Fruit fly (Drosophila melanogaster) whole organism, prepupa: ENCODE data around the gene Mst84Dd.

Experiments used
- CG10631 ChIP-seq: fragments of 200-800 bp; sonication (Bioruptor generic); optimal IDR thresholded peaks from 2 replicates; lab custom pipeline; 2016; ENCODE audit warnings: missing biosample characterization, missing genetic modification characterization
- CG10669 ChIP-seq: fragments of 200-800 bp; sonication (Bioruptor generic); optimal IDR thresholded peaks from 3 replicates; lab custom pipeline; 2018; ENCODE audit warnings: missing biosample characterization, mild to moderate bottlenecking, missing genetic modification characterization, moderate library complexity
- CG11294 ChIP-seq: fragments of 200-800 bp; sonication (Bioruptor generic); IDR thresholded peaks from 2 replicates; pipeline ENCODE4 v1.3.6; 2022; ENCODE audit warnings: missing biosample characterization, missing genetic modification characterization
- CG11902 ChIP-seq: fragments of 200-800 bp; sonication (Bioruptor generic); optimal IDR thresholded peaks from 3 replicates; lab custom pipeline; 2016; ENCODE audit warnings: missing biosample characterization, missing genetic modification characterization
- CG15336 ChIP-seq: fragments of 200-800 bp; sonication (Bioruptor generic); IDR thresholded peaks from 2 replicates; pipeline ENCODE4 v1.3.6; 2022; ENCODE audit warnings: missing biosample characterization, missing genetic modification characterization
- CG1621 ChIP-seq: fragments of 200-800 bp; sonication (Bioruptor generic); optimal IDR thresholded peaks from 3 replicates; lab custom pipeline; 2018; ENCODE audit warnings: missing biosample characterization, mild to moderate bottlenecking, missing genetic modification characterization
- CG16779 ChIP-seq: fragments of 200-800 bp; sonication (Bioruptor generic); optimal IDR thresholded peaks from 3 replicates; lab custom pipeline; 2017; ENCODE audit warnings: missing biosample characterization, mild to moderate bottlenecking, missing genetic modification characterization
- CG3032 ChIP-seq: fragments of 200-800 bp; optimal IDR thresholded peaks from 2 replicates; lab custom pipeline; 2019; ENCODE audit warnings: missing biosample characterization, mild to moderate bottlenecking, missing genetic modification characterization, moderate library complexity
- CG32006 ChIP-seq: fragments of 200-800 bp; sonication (Bioruptor generic); optimal IDR thresholded peaks from 3 replicates; lab custom pipeline; 2017; ENCODE audit warnings: missing biosample characterization, mild to moderate bottlenecking, missing genetic modification characterization
- CG34406 ChIP-seq: fragments of 200-800 bp; sonication (Bioruptor generic); optimal IDR thresholded peaks from 3 replicates; lab custom pipeline; 2016; ENCODE audit warnings: missing biosample characterization, missing genetic modification characterization
- CG4318 ChIP-seq: fragments of 200-800 bp; sonication (Bioruptor generic); optimal IDR thresholded peaks from 3 replicates; lab custom pipeline; 2017; ENCODE audit warnings: missing biosample characterization, mild to moderate bottlenecking, missing genetic modification characterization
- CG6792 ChIP-seq: fragments of 200-800 bp; sonication (Bioruptor generic); optimal IDR thresholded peaks from 3 replicates; lab custom pipeline; 2016; ENCODE audit warnings: missing biosample characterization, missing genetic modification characterization
- CG6808 ChIP-seq: fragments of 200-800 bp; sonication (Bioruptor generic); optimal IDR thresholded peaks from 3 replicates; lab custom pipeline; 2017; ENCODE audit warnings: missing biosample characterization, missing genetic modification characterization, mild to moderate bottlenecking, moderate library complexity, missing genetic modification reagents
- Eip78C ChIP-seq: fragments of 200-800 bp; sonication (Bioruptor generic); peaks from one replicate; lab custom pipeline; 2016; ENCODE audit warnings: missing biosample characterization, missing genetic modification characterization
- Eip93F ChIP-seq: fragments of 200-800 bp; sonication (Bioruptor generic); optimal IDR thresholded peaks from 2 replicates; lab custom pipeline; 2016; ENCODE audit warnings: missing biosample characterization, mild to moderate bottlenecking, missing genetic modification characterization
- Ets21C ChIP-seq: fragments of 200-800 bp; sonication (Bioruptor generic); optimal IDR thresholded peaks from 3 replicates; lab custom pipeline; 2016; ENCODE audit warnings: missing biosample characterization, missing genetic modification characterization
- Ets96B ChIP-seq: fragments of 200-800 bp; optimal IDR thresholded peaks from 2 replicates; lab custom pipeline; 2019; ENCODE audit warnings: missing biosample characterization, mild to moderate bottlenecking, missing genetic modification characterization, moderate library complexity
- Hr38 ChIP-seq: sonication (Bioruptor generic); optimal IDR thresholded peaks from 2 replicates; lab custom pipeline; 2016; ENCODE audit warnings: missing biosample characterization, missing genetic modification characterization
- Hr39 ChIP-seq: fragments of 200-800 bp; sonication (Bioruptor generic); optimal IDR thresholded peaks from 2 replicates; lab custom pipeline; 2016; ENCODE audit warnings: missing biosample characterization, missing genetic modification characterization
- Lpt ChIP-seq: fragments of 200-800 bp; sonication (Bioruptor generic); optimal IDR thresholded peaks from 3 replicates; lab custom pipeline; 2016; ENCODE audit warnings: missing biosample characterization, missing genetic modification characterization
- Met ChIP-seq: fragments of 200-800 bp; sonication (Bioruptor generic); optimal IDR thresholded peaks from 3 replicates; lab custom pipeline; 2016; ENCODE audit warnings: missing biosample characterization, missing genetic modification characterization
- OdsH ChIP-seq: fragments of 200-800 bp; sonication (Bioruptor generic); optimal IDR thresholded peaks from 3 replicates; lab custom pipeline; 2016; ENCODE audit warnings: missing biosample characterization, missing genetic modification characterization
- Smox ChIP-seq: fragments of 200-800 bp; sonication (Bioruptor generic); optimal IDR thresholded peaks from 3 replicates; lab custom pipeline; 2016; ENCODE audit warnings: missing biosample characterization, missing genetic modification characterization
- Sox102F ChIP-seq: fragments of 200-800 bp; sonication (Bioruptor generic); optimal IDR thresholded peaks from 2 replicates; lab custom pipeline; 2016; ENCODE audit warnings: missing biosample characterization, mild to moderate bottlenecking, missing genetic modification characterization
- Sox14 ChIP-seq: fragments of 200-800 bp; sonication (Bioruptor generic); optimal IDR thresholded peaks from 3 replicates; lab custom pipeline; 2016; ENCODE audit warnings: missing biosample characterization, missing genetic modification characterization
- achi ChIP-seq: fragments of 200-800 bp; sonication (Bioruptor generic); optimal IDR thresholded peaks from 3 replicates; lab custom pipeline; 2016; ENCODE audit warnings: missing biosample characterization, missing genetic modification characterization
- acj6 ChIP-seq: fragments of 200-800 bp; sonication (Bioruptor generic); optimal IDR thresholded peaks from 3 replicates; lab custom pipeline; 2016; ENCODE audit warnings: missing biosample characterization, missing genetic modification characterization
- dac ChIP-seq: fragments of 200-800 bp; sonication (Bioruptor generic); optimal IDR thresholded peaks from 2 replicates; lab custom pipeline; 2017; ENCODE audit warnings: missing biosample characterization, mild to moderate bottlenecking, missing genetic modification characterization
- dsx ChIP-seq: fragments of 200-800 bp; optimal IDR thresholded peaks from 3 replicates; lab custom pipeline; 2019; ENCODE audit warnings: missing biosample characterization, mild to moderate bottlenecking, missing genetic modification characterization, moderate library complexity; ENCODE audit not compliant: poor library complexity, severe bottlenecking
- eg ChIP-seq: fragments of 200-800 bp; sonication (Bioruptor generic); IDR thresholded peaks from 3 replicates; pipeline ENCODE4 v1.3.6; 2022; ENCODE audit warnings: missing biosample characterization, missing genetic modification characterization
- esn ChIP-seq: fragments of 200-800 bp; sonication (Bioruptor generic); optimal IDR thresholded peaks from 2 replicates; lab custom pipeline; 2016; ENCODE audit warnings: missing biosample characterization, mild to moderate bottlenecking, missing genetic modification characterization, moderate library complexity
- fd59A ChIP-seq: fragments of 200-800 bp; sonication (Bioruptor generic); optimal IDR thresholded peaks from 2 replicates; lab custom pipeline; 2017; ENCODE audit warnings: missing biosample characterization, mild to moderate bottlenecking, missing genetic modification characterization, missing genetic modification reagents
- fkh ChIP-seq: fragments of 200-800 bp; sonication (Bioruptor generic); optimal IDR thresholded peaks from 3 replicates; lab custom pipeline; 2017; ENCODE audit warnings: missing biosample characterization, mild to moderate bottlenecking, missing genetic modification characterization, moderate library complexity
- net ChIP-seq: fragments of 200-800 bp; sonication (Bioruptor generic); optimal IDR thresholded peaks from 3 replicates; lab custom pipeline; 2016; ENCODE audit warnings: missing biosample characterization, missing genetic modification characterization
- svp ChIP-seq: fragments of 200-800 bp; sonication (Bioruptor generic); peaks from one replicate; lab custom pipeline; 2016; ENCODE audit warnings: missing biosample characterization, missing genetic modification characterization

The Mst84Dd gene

DNA sequence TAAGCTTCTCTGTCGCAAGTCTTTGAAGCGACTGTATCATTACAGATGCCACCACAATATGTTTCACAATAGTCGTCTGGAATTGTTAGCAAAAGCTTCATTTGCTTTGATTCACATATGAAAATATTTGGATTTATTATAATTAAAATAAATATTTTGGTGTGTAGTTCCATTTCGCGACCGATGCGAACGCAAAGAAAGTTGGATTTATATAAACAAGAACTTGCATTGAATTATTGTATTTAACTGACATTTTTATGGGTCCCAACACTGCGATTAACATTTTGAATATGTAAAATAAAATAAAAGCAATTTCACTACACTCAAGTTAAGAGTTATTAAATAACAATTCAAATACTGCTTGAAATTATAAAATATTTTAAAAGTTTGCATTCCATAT lies 5.6 kb upstream of the Mst84Dd start, which contains the start of gene MstProx:
MstProx (minus strand) TSS at position 101 of the 400 bp plus-strand sequence.
- TF ChIP-seq CG6792 (GFP tag; lab: Kevin White, UChicago): no peak
- TF ChIP-seq eg (GFP tag; lab: Robert Waterston, UW): no peak
- TF ChIP-seq CG4318 (GFP tag; lab: Kevin White, UChicago): no peak
- no peak for TF ChIP-seq CG16779
- TF ChIP-seq CG34406 (GFP tag; lab: Kevin White, UChicago): no peak
- no peak for TF ChIP-seq svp (GFP tag; lab: Kevin White, UChicago)
- TF ChIP-seq Ets21C (GFP tag; lab: Kevin White, UChicago): no peak
- no peak for TF ChIP-seq fkh (GFP tag; lab: Kevin White, UChicago)
- TF ChIP-seq Sox102F (GFP tag; lab: Kevin White, UChicago): no peak

DNA sequence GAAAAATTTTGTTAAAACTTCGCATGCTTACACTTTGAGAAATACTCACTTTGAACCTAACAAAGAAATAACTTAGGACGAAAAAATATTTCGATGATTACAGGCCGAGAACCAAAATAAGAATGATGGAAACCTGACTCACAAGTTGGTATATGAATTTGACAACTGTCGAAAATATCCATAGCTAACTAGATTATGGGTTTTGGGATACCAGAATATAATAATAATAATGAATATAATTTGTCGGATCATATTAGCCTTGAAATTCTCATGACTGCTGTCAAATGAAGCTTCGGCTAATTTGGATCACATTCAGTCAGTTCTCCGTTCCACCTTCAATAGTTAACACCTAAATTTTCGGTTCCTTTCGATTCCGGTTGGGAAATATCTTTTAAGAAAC lies 2.0 kb upstream of the Mst84Dd start, which contains the start of the genes Mst84Db and Mst84Da:
Mst84Db (minus strand) TSS at position 101 of the 400 bp plus-strand sequence.
Mst84Da (plus strand) TSS at position 324 of the 400 bp plus-strand sequence.
- TF ChIP-seq Sox14 (GFP tag; lab: Kevin White, UChicago) (no peak), dsx (GFP tag; lab: Kevin White, UChicago) (no peak), CG1621 (tag; lab: Kevin White, UChicago) (no peak)

dm6 chr3R:7364573-7364972 lies 1.0 kb upstream of the Mst84Dd start, which contains the start of gene Mst84Dc:
TSS of gene Mst84Dc (minus strand) at chr3R:7364673.
- TF ChIP-seq OdsH (GFP tag; lab: Kevin White, UChicago): no peak
- no peak for TF ChIP-seq acj6 (GFP tag; lab: Kevin White, UChicago)
- no peak for TF ChIP-seq Lpt
- no peak for TF ChIP-seq Sox102F (GFP tag; lab: Kevin White, UChicago)
- no peak for TF ChIP-seq dac (GFP tag; lab: Kevin White, UChicago)
- no peak for TF ChIP-seq Smox (GFP tag; lab: Kevin White, UChicago)
- TF ChIP-seq Eip78C: no peak
- TF ChIP-seq Met (GFP tag; lab: Kevin White, UChicago): no peak
- TF ChIP-seq CG10631: no peak
- no peak for TF ChIP-seq CG6808
- TF ChIP-seq esn (GFP tag; lab: Kevin White, UChicago): no peak

DNA sequence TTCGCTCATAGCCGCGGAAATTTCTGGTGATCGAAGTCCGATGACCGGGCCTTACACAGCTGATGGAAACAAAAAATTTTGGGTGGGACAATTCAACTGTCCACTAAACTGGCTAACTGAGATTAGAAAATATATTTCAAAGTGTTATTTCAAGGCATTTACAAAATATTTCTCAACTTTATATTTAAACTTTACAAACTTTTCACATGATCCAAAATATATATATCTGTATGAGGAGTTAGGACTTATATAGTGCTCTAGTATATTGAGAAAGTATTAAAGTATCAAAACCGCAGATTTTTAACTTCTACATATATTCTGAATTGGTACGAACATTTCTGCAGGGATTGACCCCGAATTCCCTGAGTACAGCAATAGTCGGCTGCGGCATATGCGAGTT lies 1.6 kb downstream of the Mst84Dd start, which contains the start of gene CG17944:
CG17944 (minus strand) TSS at position 101 of the 400 bp plus-strand sequence.
- TF ChIP-seq Lpt: no peak
- no peak for TF ChIP-seq Hr39 (GFP tag; lab: Kevin White, UChicago)
- no peak for TF ChIP-seq CG11294 (GFP tag; lab: Robert Waterston, UW)
- TF ChIP-seq CG32006 (GFP tag; lab: Kevin White, UChicago): no peak
- TF ChIP-seq dac (GFP tag; lab: Kevin White, UChicago): no peak
- no peak for TF ChIP-seq CG15336 (GFP tag; lab: Robert Waterston, UW)
- no peak for TF ChIP-seq Smox (GFP tag; lab: Kevin White, UChicago)
- TF ChIP-seq CG10669 (GFP tag; lab: Kevin White, UChicago): no peak
- no peak for TF ChIP-seq CG11902 (GFP tag; lab: Kevin White, UChicago)
- TF ChIP-seq CG34406 (GFP tag; lab: Kevin White, UChicago): no peak
- no peak for TF ChIP-seq Ets96B (tag; lab: Kevin White, UChicago)
- TF ChIP-seq Hr38: no peak
- TF ChIP-seq fd59A (GFP tag; lab: Kevin White, UChicago): no peak
- no peak for TF ChIP-seq net (GFP tag; lab: Kevin White, UChicago)
- TF ChIP-seq CG3032: no peak
- TF ChIP-seq eg (GFP tag; lab: Robert Waterston, UW): no peak
- no peak for TF ChIP-seq Sox14 (GFP tag; lab: Kevin White, UChicago)
- no peak for TF ChIP-seq achi
- TF ChIP-seq Eip93F: no peak
- TF ChIP-seq, all 60 proteins: peak for 0
